Worm (Caenorhabditis elegans): ENCODE measurements around the gene str-35.

The str-35 gene

ce11 chrV:4497161-4497560 lies 22.5 kb downstream of the str-35 start, which contains the start of gene unc-62:
Gene unc-62, plus strand, starts transcription at chrV:4497461.
- TF ChIP-seq F22D6.2 (tag; optimal IDR thresholded peaks at IDR 0.05) (no peak), aptf-2 (GFP tag; conservative IDR thresholded peaks at IDR 0.05) (no peak), unc-62 (GFP tag; optimal IDR thresholded peaks at IDR 0.05) (no peak), ekl-4 (GFP tag; IDR thresholded peaks at IDR 0.05) (no peak), F23B12.7 (tag; optimal IDR thresholded peaks at IDR 0.05; ENCODE audit: insufficient read depth) (no peak), B0261.1 (tag; optimal IDR thresholded peaks at IDR 0.05) (no peak), rcor-1 (GFP tag; IDR thresholded peaks at IDR 0.05) (no peak), C06A6.2 (GFP tag; conservative IDR thresholded peaks at IDR 0.05) (no peak), hrde-1 (tag; optimal IDR thresholded peaks at IDR 0.05; ENCODE audit: borderline replicate concordance) (no peak), snpc-1.3 (tag; optimal IDR thresholded peaks at IDR 0.05; ENCODE audit: insufficient read depth) (no peak), tbp1 (GFP tag; optimal IDR thresholded peaks at IDR 0.05) (no peak), D2030.7 (GFP tag; IDR thresholded peaks at IDR 0.05) (no peak), ceh-91 (GFP tag; IDR thresholded peaks at IDR 0.05) (no peak), ccch-3 (GFP tag; optimal IDR thresholded peaks at IDR 0.05) (no peak), aptf-3 (GFP tag; IDR thresholded peaks at IDR 0.05) (no peak), madf-8 (GFP tag; conservative IDR thresholded peaks at IDR 0.05) (no peak), lin-54 (GFP tag; optimal IDR thresholded peaks at IDR 0.05) (no peak), F10E7.11 (tag; optimal IDR thresholded peaks at IDR 0.05) (no peak), pbrm-1 (GFP tag; IDR thresholded peaks at IDR 0.05) (no peak)

ce11 chrV:4499156-4499808 lies 24.6 kb downstream of the str-35 start:
- TF ChIP-seq hrde-1 (tag; optimal IDR thresholded peaks at IDR 0.05; ENCODE audit: borderline replicate concordance), result no peak
- TF ChIP-seq Y53G8AR.9 (GFP tag; conservative IDR thresholded peaks at IDR 0.05), result no peak
- TF ChIP-seq pbrm-1 (GFP tag; IDR thresholded peaks at IDR 0.05), result no peak
- TF ChIP-seq ccch-3 (GFP tag; optimal IDR thresholded peaks at IDR 0.05), result no peak
- no peak for TF ChIP-seq F39B2.1 (GFP tag; IDR thresholded peaks at IDR 0.05)
- TF ChIP-seq nfya-1 (tag; optimal IDR thresholded peaks at IDR 0.05; ENCODE audit: borderline replicate concordance, insufficient read depth), result no peak
- 0 out of 2 replicates have a peak, but pooled peaks have one; percentile 12 for TF ChIP-seq egl-18 (GFP tag; IDR thresholded peaks at IDR 0.05)
- TF ChIP-seq F57C9.4 (tag; optimal IDR thresholded peaks at IDR 0.05), result no peak
- TF ChIP-seq B0261.1 (tag; optimal IDR thresholded peaks at IDR 0.05), result no peak
- no peak for TF ChIP-seq rcor-1 (GFP tag; IDR thresholded peaks at IDR 0.05)
- no peak for TF ChIP-seq F55B11.4 (tag; optimal IDR thresholded peaks at IDR 0.05; ENCODE audit: borderline replicate concordance, insufficient read depth)
- peak; percentile 55 for TF ChIP-seq K12H6.12 (tag; optimal IDR thresholded peaks at IDR 0.05)
- no peak for TF ChIP-seq F10E7.11 (tag; optimal IDR thresholded peaks at IDR 0.05)
- TF ChIP-seq nfyb-1 (GFP tag; IDR thresholded peaks at IDR 0.05), result peak; percentile 60; the same call in 1 of the 2 replicates
- no peak for TF ChIP-seq hmg-20 (GFP tag; IDR thresholded peaks at IDR 0.05)
- 0 out of 2 replicates have a peak, but pooled peaks have one; percentile 37 for TF ChIP-seq B0336.3 (GFP tag; IDR thresholded peaks at IDR 0.05)
- TF ChIP-seq F37B4.10 (GFP tag; IDR thresholded peaks at IDR 0.05), result no peak
- TF ChIP-seq snpc-3.4 (tag; optimal IDR thresholded peaks at IDR 0.05), result no peak
- TF ChIP-seq rec-8 (tag; optimal IDR thresholded peaks at IDR 0.05), result no peak
- TF ChIP-seq ZK185.1 (tag; optimal IDR thresholded peaks at IDR 0.05; ENCODE audit: poor library complexity, severe bottlenecking), result no peak
- no peak for TF ChIP-seq fkh-3 (tag; optimal IDR thresholded peaks at IDR 0.05)
- no peak for TF ChIP-seq snpc-4 (GFP tag; optimal IDR thresholded peaks at IDR 0.05)
- no peak for TF ChIP-seq snpc-4 (tag; optimal IDR thresholded peaks at IDR 0.05)
- peak; percentile 31; the same call in 1 of the 2 replicates for TF ChIP-seq mcd-1 (GFP tag; IDR thresholded peaks at IDR 0.05)
- TF ChIP-seq lag-1 (GFP tag; IDR thresholded peaks at IDR 0.05), result no peak
- TF ChIP-seq ztf-22 (GFP tag; optimal IDR thresholded peaks at IDR 0.05), result no peak
- TF ChIP-seq aptf-3 (GFP tag; IDR thresholded peaks at IDR 0.05), result no peak
- TF ChIP-seq cebp-1 (GFP tag; IDR thresholded peaks at IDR 0.05), result 0 out of 2 replicates have a peak, but pooled peaks have one; percentile 41
- peak; percentile 29 for TF ChIP-seq cebp-1 (tag; optimal IDR thresholded peaks at IDR 0.05)
- no peak for TF ChIP-seq nfya-2 (GFP tag; IDR thresholded peaks at IDR 0.05)
- TF ChIP-seq egrh-3 (GFP tag; IDR thresholded peaks at IDR 0.05), result peak; percentile 80; the same call in 1 of the 2 replicates
- no peak for TF ChIP-seq hlh-12 (tag; optimal IDR thresholded peaks at IDR 0.05)
- TF ChIP-seq unc-62 (GFP tag; optimal IDR thresholded peaks at IDR 0.05), result peak; percentile 94

All from whole organism, young adult.